Fruit fly (Drosophila melanogaster): Measurements from ENCODE around the gene Ndc1.

DNA sequence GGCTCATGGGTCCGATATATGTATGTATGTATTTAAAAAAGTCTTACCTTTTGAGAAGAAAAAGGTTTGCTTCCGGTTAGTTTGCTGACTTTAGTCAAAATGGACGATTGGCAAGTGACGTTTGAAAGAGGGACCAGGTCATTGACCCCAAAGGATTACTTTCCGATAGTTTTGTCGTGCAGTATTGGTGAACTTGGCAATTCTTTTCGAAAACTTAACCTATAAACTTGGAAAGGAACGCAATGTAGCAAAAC, 9.2 kb downstream of the Ndc1 start, which contains the start of gene RpS19b:
- no peak for TF ChIP-seq insv (optimal IDR thresholded peaks at IDR 0.05)
- no peak for TF ChIP-seq Myc (optimal IDR thresholded peaks at IDR 0.05)
- no peak for TF ChIP-seq h (optimal IDR thresholded peaks at IDR 0.05)
- no peak for TF ChIP-seq Sin3A (optimal IDR thresholded peaks at IDR 0.05)
- no peak for TF ChIP-seq psq (optimal IDR thresholded peaks at IDR 0.05)
- no peak for TF ChIP-seq ttk (optimal IDR thresholded peaks at IDR 0.05)

Measured in Kc167 (cell line).